Fruit fly (Drosophila melanogaster) whole organism, prepupa: ENCODE measurements around the gene hbt.

Source experiments
- CG10631 ChIP-seq: fragments of 200-800 bp; sonication (Bioruptor generic); optimal IDR thresholded peaks from 2 replicates; lab custom pipeline; 2016; ENCODE audit warnings: missing biosample characterization, missing genetic modification characterization
- CG10669 ChIP-seq: fragments of 200-800 bp; sonication (Bioruptor generic); optimal IDR thresholded peaks from 3 replicates; lab custom pipeline; 2018; ENCODE audit warnings: missing biosample characterization, mild to moderate bottlenecking, missing genetic modification characterization, moderate library complexity
- CG11762 ChIP-seq: fragments of 200-800 bp; sonication (Bioruptor generic); optimal IDR thresholded peaks from 3 replicates; lab custom pipeline; 2016; ENCODE audit warnings: missing biosample characterization, missing genetic modification characterization; ENCODE audit not compliant: insufficient read depth
- CG11902 ChIP-seq: fragments of 200-800 bp; sonication (Bioruptor generic); optimal IDR thresholded peaks from 3 replicates; lab custom pipeline; 2016; ENCODE audit warnings: missing biosample characterization, missing genetic modification characterization
- CG15336 ChIP-seq: fragments of 200-800 bp; sonication (Bioruptor generic); IDR thresholded peaks from 2 replicates; pipeline ENCODE4 v1.3.6; 2022; ENCODE audit warnings: missing biosample characterization, missing genetic modification characterization
- CG1621 ChIP-seq: fragments of 200-800 bp; sonication (Bioruptor generic); optimal IDR thresholded peaks from 3 replicates; lab custom pipeline; 2018; ENCODE audit warnings: missing biosample characterization, mild to moderate bottlenecking, missing genetic modification characterization
- CG16779 ChIP-seq: fragments of 200-800 bp; sonication (Bioruptor generic); optimal IDR thresholded peaks from 3 replicates; lab custom pipeline; 2017; ENCODE audit warnings: missing biosample characterization, mild to moderate bottlenecking, missing genetic modification characterization
- CG3032 ChIP-seq: fragments of 200-800 bp; optimal IDR thresholded peaks from 2 replicates; lab custom pipeline; 2019; ENCODE audit warnings: missing biosample characterization, mild to moderate bottlenecking, missing genetic modification characterization, moderate library complexity
- CG31627 ChIP-seq: fragments of 200-800 bp; sonication (Bioruptor generic); optimal IDR thresholded peaks from 3 replicates; lab custom pipeline; 2016; ENCODE audit warnings: missing biosample characterization, missing genetic modification characterization
- CG32006 ChIP-seq: fragments of 200-800 bp; sonication (Bioruptor generic); optimal IDR thresholded peaks from 3 replicates; lab custom pipeline; 2017; ENCODE audit warnings: missing biosample characterization, mild to moderate bottlenecking, missing genetic modification characterization
- CG34406 ChIP-seq: fragments of 200-800 bp; sonication (Bioruptor generic); optimal IDR thresholded peaks from 3 replicates; lab custom pipeline; 2016; ENCODE audit warnings: missing biosample characterization, missing genetic modification characterization
- CG3919 ChIP-seq: fragments of 200-800 bp; sonication (Bioruptor generic); optimal IDR thresholded peaks from 3 replicates; lab custom pipeline; 2016; ENCODE audit warnings: missing biosample characterization, missing genetic modification characterization
- CG6276 ChIP-seq: fragments of 200-800 bp; sonication (Bioruptor generic); optimal IDR thresholded peaks from 2 replicates; lab custom pipeline; 2017; ENCODE audit warnings: missing biosample characterization, mild to moderate bottlenecking, missing genetic modification characterization
- CG6792 ChIP-seq: fragments of 200-800 bp; sonication (Bioruptor generic); optimal IDR thresholded peaks from 3 replicates; lab custom pipeline; 2016; ENCODE audit warnings: missing biosample characterization, missing genetic modification characterization
- CG6808 ChIP-seq: fragments of 200-800 bp; sonication (Bioruptor generic); optimal IDR thresholded peaks from 3 replicates; lab custom pipeline; 2017; ENCODE audit warnings: missing biosample characterization, missing genetic modification characterization, mild to moderate bottlenecking, moderate library complexity, missing genetic modification reagents
- CG6854 ChIP-seq: fragments of 200-800 bp; sonication (Bioruptor generic); optimal IDR thresholded peaks from 2 replicates; lab custom pipeline; 2017; ENCODE audit warnings: missing biosample characterization, mild to moderate bottlenecking, missing genetic modification characterization
- CG7368 ChIP-seq: fragments of 200-800 bp; sonication (Bioruptor generic); optimal IDR thresholded peaks from 3 replicates; lab custom pipeline; 2016; ENCODE audit warnings: missing biosample characterization, missing genetic modification characterization
- CG8632 ChIP-seq: fragments of 200-800 bp; sonication (Bioruptor generic); optimal IDR thresholded peaks from 3 replicates; lab custom pipeline; 2016; ENCODE audit warnings: missing biosample characterization, missing genetic modification characterization
- CG9139 ChIP-seq: fragments of 200-800 bp; sonication (Bioruptor generic); optimal IDR thresholded peaks from 3 replicates; lab custom pipeline; 2017; ENCODE audit warnings: missing biosample characterization, mild to moderate bottlenecking, missing genetic modification characterization
- Eip75B ChIP-seq: fragments of 200-800 bp; sonication (Bioruptor generic); optimal IDR thresholded peaks from 3 replicates; lab custom pipeline; 2016; ENCODE audit warnings: missing biosample characterization, missing genetic modification characterization
- Ets21C ChIP-seq: fragments of 200-800 bp; sonication (Bioruptor generic); optimal IDR thresholded peaks from 3 replicates; lab custom pipeline; 2016; ENCODE audit warnings: missing biosample characterization, missing genetic modification characterization
- Ets96B ChIP-seq: fragments of 200-800 bp; optimal IDR thresholded peaks from 2 replicates; lab custom pipeline; 2019; ENCODE audit warnings: missing biosample characterization, mild to moderate bottlenecking, missing genetic modification characterization, moderate library complexity
- Hr39 ChIP-seq: fragments of 200-800 bp; sonication (Bioruptor generic); optimal IDR thresholded peaks from 2 replicates; lab custom pipeline; 2016; ENCODE audit warnings: missing biosample characterization, missing genetic modification characterization
- Hr4 ChIP-seq: fragments of 200-800 bp; sonication (Bioruptor generic); optimal IDR thresholded peaks from 3 replicates; lab custom pipeline; 2016; ENCODE audit warnings: missing biosample characterization, missing genetic modification characterization
- Lpt ChIP-seq: fragments of 200-800 bp; sonication (Bioruptor generic); optimal IDR thresholded peaks from 3 replicates; lab custom pipeline; 2016; ENCODE audit warnings: missing biosample characterization, missing genetic modification characterization
- Smox ChIP-seq: fragments of 200-800 bp; sonication (Bioruptor generic); optimal IDR thresholded peaks from 3 replicates; lab custom pipeline; 2016; ENCODE audit warnings: missing biosample characterization, missing genetic modification characterization
- Sox102F ChIP-seq: fragments of 200-800 bp; sonication (Bioruptor generic); optimal IDR thresholded peaks from 2 replicates; lab custom pipeline; 2016; ENCODE audit warnings: missing biosample characterization, mild to moderate bottlenecking, missing genetic modification characterization
- Sox14 ChIP-seq: fragments of 200-800 bp; sonication (Bioruptor generic); optimal IDR thresholded peaks from 3 replicates; lab custom pipeline; 2016; ENCODE audit warnings: missing biosample characterization, missing genetic modification characterization
- Sox15 ChIP-seq: fragments of 200-800 bp; sonication (Bioruptor generic); optimal IDR thresholded peaks from 3 replicates; lab custom pipeline; 2016; ENCODE audit warnings: missing biosample characterization, missing genetic modification characterization
- achi ChIP-seq: fragments of 200-800 bp; sonication (Bioruptor generic); optimal IDR thresholded peaks from 3 replicates; lab custom pipeline; 2016; ENCODE audit warnings: missing biosample characterization, missing genetic modification characterization
- cyc ChIP-seq: fragments of 200-800 bp; sonication (Bioruptor generic); optimal IDR thresholded peaks from 3 replicates; lab custom pipeline; 2016; ENCODE audit warnings: missing biosample characterization, missing genetic modification characterization
- dac ChIP-seq: fragments of 200-800 bp; sonication (Bioruptor generic); optimal IDR thresholded peaks from 2 replicates; lab custom pipeline; 2017; ENCODE audit warnings: missing biosample characterization, mild to moderate bottlenecking, missing genetic modification characterization
- dsx ChIP-seq: fragments of 200-800 bp; optimal IDR thresholded peaks from 3 replicates; lab custom pipeline; 2019; ENCODE audit warnings: missing biosample characterization, mild to moderate bottlenecking, missing genetic modification characterization, moderate library complexity; ENCODE audit not compliant: poor library complexity, severe bottlenecking
- eg ChIP-seq: fragments of 200-800 bp; sonication (Bioruptor generic); IDR thresholded peaks from 3 replicates; pipeline ENCODE4 v1.3.6; 2022; ENCODE audit warnings: missing biosample characterization, missing genetic modification characterization
- esn ChIP-seq: fragments of 200-800 bp; sonication (Bioruptor generic); optimal IDR thresholded peaks from 2 replicates; lab custom pipeline; 2016; ENCODE audit warnings: missing biosample characterization, mild to moderate bottlenecking, missing genetic modification characterization, moderate library complexity
- fd59A ChIP-seq: fragments of 200-800 bp; sonication (Bioruptor generic); optimal IDR thresholded peaks from 2 replicates; lab custom pipeline; 2017; ENCODE audit warnings: missing biosample characterization, mild to moderate bottlenecking, missing genetic modification characterization, missing genetic modification reagents
- fd85E ChIP-seq: fragments of 200-800 bp; sonication (Bioruptor generic); optimal IDR thresholded peaks from 3 replicates; lab custom pipeline; 2016; ENCODE audit warnings: missing biosample characterization, missing genetic modification characterization
- fkh ChIP-seq: fragments of 200-800 bp; sonication (Bioruptor generic); optimal IDR thresholded peaks from 3 replicates; lab custom pipeline; 2017; ENCODE audit warnings: missing biosample characterization, mild to moderate bottlenecking, missing genetic modification characterization, moderate library complexity
- net ChIP-seq: fragments of 200-800 bp; sonication (Bioruptor generic); optimal IDR thresholded peaks from 3 replicates; lab custom pipeline; 2016; ENCODE audit warnings: missing biosample characterization, missing genetic modification characterization
- pdm3 ChIP-seq: fragments of 200-800 bp; sonication (Bioruptor generic); optimal IDR thresholded peaks from 3 replicates; lab custom pipeline; 2016; ENCODE audit warnings: missing biosample characterization, missing genetic modification characterization
- salr ChIP-seq, 2 experiments: fragments of 200-800 bp; sonication (Bioruptor generic); optimal IDR thresholded peaks; 3 replicates each; lab custom pipeline; 2016 to 2018; ENCODE audit warnings: missing biosample characterization in 2 of 2, missing genetic modification characterization in 2 of 2, mild to moderate bottlenecking in 1 of 2
- spab ChIP-seq: fragments of 200-800 bp; sonication (Bioruptor generic); optimal IDR thresholded peaks from 2 replicates; lab custom pipeline; 2017; ENCODE audit warnings: missing biosample characterization, mild to moderate bottlenecking, missing genetic modification characterization, missing genetic modification reagents
- ss ChIP-seq, 2 experiments: fragments of 200-800 bp; sonication (Bioruptor generic); optimal IDR thresholded peaks; 2 replicates in 1 of 2; 3 replicates in 1 of 2; lab custom pipeline; 2017 to 2018; ENCODE audit warnings: mild to moderate bottlenecking in 2 of 2, missing biosample characterization in 2 of 2, missing genetic modification characterization in 2 of 2, moderate library complexity in 1 of 2
- svp ChIP-seq: fragments of 200-800 bp; sonication (Bioruptor generic); peaks from one replicate; lab custom pipeline; 2016; ENCODE audit warnings: missing biosample characterization, missing genetic modification characterization
- topi ChIP-seq: fragments of 200-800 bp; sonication (Bioruptor generic); optimal IDR thresholded peaks from 3 replicates; lab custom pipeline; 2016; ENCODE audit warnings: missing biosample characterization, missing genetic modification characterization
- vri ChIP-seq: fragments of 200-800 bp; sonication (Bioruptor generic); optimal IDR thresholded peaks from 3 replicates; lab custom pipeline; 2016; ENCODE audit warnings: missing biosample characterization, mild to moderate bottlenecking, missing genetic modification characterization

The hbt gene

DNA sequence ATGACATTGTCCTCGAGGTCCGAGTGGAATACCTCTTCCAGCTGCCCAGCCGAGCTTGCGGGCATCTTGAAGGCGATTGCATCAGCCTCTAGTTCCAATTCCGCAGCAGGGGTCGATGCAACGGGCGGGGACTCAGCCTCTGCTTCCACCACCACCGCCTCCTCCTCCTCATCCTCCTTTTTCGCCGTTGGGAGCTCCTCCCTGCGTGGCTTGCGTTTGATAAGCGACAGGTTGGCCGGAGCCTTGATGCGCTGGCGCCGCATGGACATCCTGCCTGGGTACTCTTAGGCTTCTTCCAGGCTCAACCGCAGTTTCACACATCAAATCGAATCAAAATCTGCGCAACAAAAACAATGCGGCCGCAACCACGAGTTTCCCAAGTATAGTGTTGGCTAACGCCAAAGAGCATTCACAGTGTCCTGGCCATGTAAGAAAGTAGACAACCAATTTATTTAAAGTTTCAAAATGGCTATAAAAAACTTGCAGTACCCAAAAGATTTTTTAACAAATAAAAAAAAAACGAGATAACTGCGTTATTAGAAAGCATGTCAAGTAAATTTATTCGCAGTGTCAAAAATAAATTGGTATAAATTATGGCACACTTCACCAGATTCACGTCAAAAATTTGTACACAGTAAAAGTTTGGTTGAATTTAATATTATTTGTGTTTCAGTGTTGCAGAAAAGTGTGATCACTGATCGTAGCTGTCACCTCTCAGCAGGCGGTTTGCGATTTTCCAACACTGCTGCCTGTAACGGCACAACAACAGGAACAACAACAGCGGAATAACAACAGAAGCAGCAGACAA lies 42.7 kb upstream of the hbt start, which contains the start of the genes Bdp1 and CG6565 (continued):
- TF ChIP-seq CG34406 (GFP tag; lab: Kevin White, UChicago): peak; percentile 96
- TF ChIP-seq spab (GFP tag; lab: Kevin White, UChicago): peak; percentile 90
- TF ChIP-seq CG6276 (GFP tag; lab: Kevin White, UChicago): no peak
- peak; percentile 90 for TF ChIP-seq eg (GFP tag; lab: Robert Waterston, UW)
- no peak for TF ChIP-seq svp
- TF ChIP-seq CG11902 (GFP tag; lab: Kevin White, UChicago): peak; percentile 99
- peak; percentile 99 for TF ChIP-seq CG31627 (GFP tag; lab: Kevin White, UChicago)
- peak; percentile 99 for TF ChIP-seq esn (GFP tag; lab: Kevin White, UChicago)
- TF ChIP-seq vri (GFP tag; lab: Kevin White, UChicago): peak; percentile 92
- peak in 1 of 2 experiments; percentile 93 for TF ChIP-seq ss (GFP tag; optimal IDR thresholded peaks at IDR 0.05; lab: Kevin White, UChicago)
- TF ChIP-seq fd85E (GFP tag; lab: Kevin White, UChicago): no peak
- TF ChIP-seq CG10669 (GFP tag; lab: Kevin White, UChicago): peak; percentile 96
- peak; percentile 98 for TF ChIP-seq Hr4
- TF ChIP-seq fkh: peak; percentile 84
- peak; percentile 95 for TF ChIP-seq CG6792 (GFP tag; lab: Kevin White, UChicago)
- TF ChIP-seq Eip75B (GFP tag; lab: Kevin White, UChicago): peak; percentile 97
- TF ChIP-seq Sox14 (GFP tag; lab: Kevin White, UChicago): peak; percentile 98
- TF ChIP-seq CG6808: peak; percentile 92
- peak; percentile 98 for TF ChIP-seq topi (GFP tag; lab: Kevin White, UChicago)
- peak; percentile 82 for TF ChIP-seq CG6854 (GFP tag; lab: Kevin White, UChicago)
- TF ChIP-seq CG10631: peak; percentile 99
- TF ChIP-seq net (GFP tag; lab: Kevin White, UChicago): peak; percentile 95
- TF ChIP-seq Ets96B (tag; lab: Kevin White, UChicago): peak; percentile 92
- TF ChIP-seq CG7368: peak; percentile 92
- TF ChIP-seq CG8632 (GFP tag; lab: Kevin White, UChicago): peak; percentile 94
- peak; percentile 97 for TF ChIP-seq Sox102F
- peak; percentile 87 for TF ChIP-seq CG16779
- peak; percentile 95 for TF ChIP-seq Lpt (GFP tag; lab: Kevin White, UChicago)
- TF ChIP-seq CG3032 (tag; lab: Kevin White, UChicago): peak; percentile 95

DNA sequence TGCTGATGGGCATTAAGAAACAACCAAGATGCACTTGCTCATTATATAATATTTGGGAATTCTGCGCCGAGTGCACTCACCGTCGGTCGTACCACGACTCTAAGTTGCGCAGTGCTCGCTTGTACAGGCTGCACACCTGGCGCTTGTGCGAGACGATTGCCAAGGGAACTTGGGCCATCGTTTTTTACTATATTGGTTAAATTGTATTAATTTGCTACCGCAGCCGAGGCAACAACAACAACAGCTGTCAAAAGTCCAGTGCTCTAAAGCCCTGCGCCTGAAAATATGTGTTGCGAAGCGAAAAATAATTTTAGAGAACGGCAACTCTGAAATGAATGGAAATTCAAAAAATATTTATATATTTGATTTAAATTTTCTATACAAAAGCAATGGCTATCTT lies 39.8 kb upstream of the hbt start, which contains the start of gene ND-B22:
ND-B22 (minus strand) TSS at position 349 of the 400 bp plus-strand sequence.
- TF ChIP-seq CG31627 (GFP tag; lab: Kevin White, UChicago) (peak; percentile 45), Sox15 (GFP tag; lab: Kevin White, UChicago) (no peak), CG15336 (no peak), CG34406 (GFP tag; lab: Kevin White, UChicago) (no peak), spab (GFP tag; lab: Kevin White, UChicago) (no peak), Hr4 (peak; percentile 0), fd59A (GFP tag; lab: Kevin White, UChicago) (no peak), CG1621 (no peak), dac (GFP tag; lab: Kevin White, UChicago) (no peak), CG11762 (GFP tag; lab: Kevin White, UChicago) (no peak), Lpt (GFP tag; lab: Kevin White, UChicago) (no peak), cyc (peak; percentile 49), CG6276 (GFP tag; lab: Kevin White, UChicago) (no peak), dsx (GFP tag; lab: Kevin White, UChicago) (peak; percentile 77), salr (GFP tag; optimal IDR thresholded peaks at IDR 0.05; lab: Kevin White, UChicago) (no peak), Smox (GFP tag; lab: Kevin White, UChicago) (peak; percentile 24), Hr39 (GFP tag; lab: Kevin White, UChicago) (peak; percentile 18), vri (GFP tag; lab: Kevin White, UChicago) (peak; percentile 75), Sox14 (GFP tag; lab: Kevin White, UChicago) (peak; percentile 52), fd85E (GFP tag; lab: Kevin White, UChicago) (no peak), Ets21C (peak; percentile 15), CG8632 (GFP tag; lab: Kevin White, UChicago) (no peak), pdm3 (GFP tag; lab: Kevin White, UChicago) (peak; percentile 31), CG3919 (GFP tag; lab: Kevin White, UChicago) (peak; percentile 18), topi (GFP tag; lab: Kevin White, UChicago) (peak; percentile 51), CG3032 (tag; lab: Kevin White, UChicago) (peak; percentile 25), CG11902 (GFP tag; lab: Kevin White, UChicago) (no peak), Ets96B (tag; lab: Kevin White, UChicago) (no peak), achi (GFP tag; lab: Kevin White, UChicago) (peak; percentile 99), CG9139 (no peak), CG32006 (no peak), CG6808 (no peak), ss (GFP tag; optimal IDR thresholded peaks at IDR 0.05; lab: Kevin White, UChicago) (peak in 1 of 2 experiments; percentile 9)
